Worm (Caenorhabditis elegans) whole organism, L2 larva: ENCODE measurements around the gene grl-19.

ENCODE experiments used
- C34F6.9 ChIP-seq: fragments of 150-350 bp; optimal IDR thresholded peaks from 2 replicates; lab custom pipeline; 2014; ENCODE audit warnings: missing biosample characterization, missing genetic modification characterization
- R02D3.7 ChIP-seq: fragments of 150-350 bp; optimal IDR thresholded peaks from 2 replicates; lab custom pipeline; 2014; ENCODE audit warnings: missing biosample characterization, missing genetic modification characterization
- Y55F3AM.14 ChIP-seq: fragments of 200-800 bp; sonication (Bioruptor generic); optimal IDR thresholded peaks from 2 replicates; lab custom pipeline; 2018; ENCODE audit warnings: mild to moderate bottlenecking, missing genetic modification characterization, missing compliant biosample characterization
- ZK546.5 ChIP-seq: sonication (generic microtip); optimal IDR thresholded peaks from 2 replicates; lab custom pipeline; 2017; ENCODE audit warnings: missing biosample characterization, missing genetic modification characterization
- alr-1 ChIP-seq: fragments of 150-350 bp; optimal IDR thresholded peaks from 2 replicates; lab custom pipeline; 2014; ENCODE audit warnings: missing biosample characterization, missing genetic modification characterization
- aly-2 ChIP-seq: fragments of 150-350 bp; optimal IDR thresholded peaks from 2 replicates; lab custom pipeline; 2014; ENCODE audit warnings: missing biosample characterization, missing genetic modification characterization
- ama-1 ChIP-seq: fragments of 150-350 bp; optimal IDR thresholded peaks from 2 replicates; lab custom pipeline; 2018; ENCODE audit warnings: inconsistent platforms
- blmp-1 ChIP-seq: sonication (generic microtip); optimal IDR thresholded peaks from 2 replicates; lab custom pipeline; 2017; ENCODE audit warnings: missing genetic modification characterization, mild to moderate bottlenecking, missing compliant biosample characterization, antibody characterized with exemption, moderate library complexity; ENCODE audit not compliant: insufficient read depth
- ceh-16 ChIP-seq: fragments of 150-350 bp; optimal IDR thresholded peaks from 2 replicates; lab custom pipeline; 2014; ENCODE audit warnings: missing biosample characterization, missing genetic modification characterization
- crh-2 ChIP-seq: sonication (generic microtip); optimal IDR thresholded peaks from 2 replicates; lab custom pipeline; 2017; ENCODE audit warnings: missing biosample characterization, missing genetic modification characterization
- dmd-4 ChIP-seq: sonication (generic microtip); optimal IDR thresholded peaks from 2 replicates; lab custom pipeline; 2017; ENCODE audit warnings: missing biosample characterization, missing genetic modification characterization
- egl-27 ChIP-seq: sonication (generic microtip); optimal IDR thresholded peaks from 3 replicates; lab custom pipeline; 2017; ENCODE audit warnings: missing biosample characterization, missing genetic modification reagents, missing genetic modification characterization
- elt-1 ChIP-seq: fragments of 150-350 bp; optimal IDR thresholded peaks from 2 replicates; lab custom pipeline; 2014; ENCODE audit warnings: missing biosample characterization, missing genetic modification characterization
- elt-3 ChIP-seq: sonication (generic microtip); optimal IDR thresholded peaks from 2 replicates; lab custom pipeline; 2017; ENCODE audit warnings: missing biosample characterization, missing genetic modification characterization
- fos-1 ChIP-seq: fragments of 150-350 bp; optimal IDR thresholded peaks from 2 replicates; lab custom pipeline; 2014; ENCODE audit warnings: missing biosample characterization, missing genetic modification characterization
- gmeb-1 ChIP-seq: fragments of 150-350 bp; optimal IDR thresholded peaks from 2 replicates; lab custom pipeline; 2014; ENCODE audit warnings: missing biosample characterization, missing genetic modification characterization
- lin-11 ChIP-seq: fragments of 150-350 bp; sonication (generic microtip); optimal IDR thresholded peaks from 2 replicates; lab custom pipeline; 2014; ENCODE audit warnings: missing biosample characterization, missing genetic modification characterization, inconsistent platforms, mixed read lengths
- lin-13 ChIP-seq: fragments of 150-350 bp; optimal IDR thresholded peaks from 2 replicates; lab custom pipeline; 2014; ENCODE audit warnings: missing biosample characterization, missing genetic modification reagents, missing genetic modification characterization
- lin-39 ChIP-seq: fragments of 150-350 bp; optimal IDR thresholded peaks from 2 replicates; lab custom pipeline; 2014; ENCODE audit warnings: missing biosample characterization, missing genetic modification reagents, missing genetic modification characterization
- lsy-2 ChIP-seq, 2 experiments: fragments of 150-350 bp in 1 of 2; sonication (generic microtip) in 1 of 2; optimal IDR thresholded peaks; 2 replicates each; lab custom pipeline; 2014 to 2017; ENCODE audit warnings: missing biosample characterization in 2 of 2, missing genetic modification characterization in 2 of 2
- mab-5 ChIP-seq: fragments of 150-350 bp; optimal IDR thresholded peaks from 2 replicates; lab custom pipeline; 2014; ENCODE audit warnings: missing biosample characterization, missing genetic modification characterization
- mbf-1 ChIP-seq: sonication (generic microtip); optimal IDR thresholded peaks from 2 replicates; lab custom pipeline; 2017; ENCODE audit warnings: missing biosample characterization, missing genetic modification characterization
- mdl-1 ChIP-seq, 2 experiments: fragments of 150-350 bp in 1 of 2; sonication (generic microtip) in 1 of 2; optimal IDR thresholded peaks; 2 replicates each; lab custom pipeline; 2017; ENCODE audit warnings: missing biosample characterization in 2 of 2, missing genetic modification characterization in 2 of 2
- nhr-10 ChIP-seq: sonication (generic microtip); optimal IDR thresholded peaks from 2 replicates; lab custom pipeline; 2017; ENCODE audit warnings: missing biosample characterization, missing genetic modification characterization
- nhr-129 ChIP-seq: fragments of 150-350 bp; optimal IDR thresholded peaks from 2 replicates; lab custom pipeline; 2014; ENCODE audit warnings: missing biosample characterization, missing genetic modification characterization
- nhr-21 ChIP-seq: fragments of 150-350 bp; optimal IDR thresholded peaks from 2 replicates; lab custom pipeline; 2014; ENCODE audit warnings: missing biosample characterization, missing genetic modification characterization
- nhr-25 ChIP-seq: fragments of 150-350 bp; sonication (generic microtip); optimal IDR thresholded peaks from 3 replicates; lab custom pipeline; 2014; ENCODE audit warnings: missing biosample characterization, missing genetic modification characterization
- nhr-6 ChIP-seq: fragments of 150-350 bp; optimal IDR thresholded peaks from 2 replicates; lab custom pipeline; 2014; ENCODE audit warnings: missing biosample characterization, missing genetic modification characterization
- nhr-77 ChIP-seq: fragments of 150-350 bp; optimal IDR thresholded peaks from 2 replicates; lab custom pipeline; 2014; ENCODE audit warnings: missing biosample characterization, missing genetic modification characterization
- peb-1 ChIP-seq: fragments of 150-350 bp; optimal IDR thresholded peaks from 2 replicates; lab custom pipeline; 2014; ENCODE audit warnings: missing biosample characterization, missing genetic modification characterization
- sem-4 ChIP-seq: fragments of 150-350 bp; optimal IDR thresholded peaks from 2 replicates; lab custom pipeline; 2014; ENCODE audit warnings: missing biosample characterization, missing genetic modification reagents, missing genetic modification characterization
- sma-3 ChIP-seq: sonication (generic microtip); optimal IDR thresholded peaks from 2 replicates; lab custom pipeline; 2016; ENCODE audit warnings: missing genetic modification reagents, missing genetic modification characterization, missing compliant biosample characterization
- sma-9 ChIP-seq, 2 experiments: fragments of 150-350 bp in 1 of 2; sonication (generic microtip) in 1 of 2; optimal IDR thresholded peaks; 2 replicates each; lab custom pipeline; 2014 to 2016; ENCODE audit warnings: missing genetic modification characterization in 2 of 2, mild to moderate bottlenecking in 1 of 2, missing biosample characterization in 1 of 2, missing compliant biosample characterization in 1 of 2, missing genetic modification reagents in 1 of 2, moderate library complexity in 1 of 2
- snpc-4 ChIP-seq: fragments of 150-350 bp; optimal IDR thresholded peaks from 2 replicates; lab custom pipeline; 2014; ENCODE audit warnings: missing biosample characterization, missing genetic modification characterization
- unc-55 ChIP-seq: fragments of 150-350 bp; sonication (generic microtip); optimal IDR thresholded peaks from 3 replicates; lab custom pipeline; 2014; ENCODE audit warnings: missing biosample characterization, missing genetic modification reagents, missing genetic modification characterization
- ztf-1 ChIP-seq: fragments of 200-800 bp; sonication (Bioruptor generic); conservative IDR thresholded peaks from 2 replicates; pipeline ENCODE4 v1.3.6; 2022; ENCODE audit warnings: missing genetic modification characterization, missing compliant biosample characterization
- ztf-4 ChIP-seq: fragments of 150-350 bp; optimal IDR thresholded peaks from 2 replicates; lab custom pipeline; 2014; ENCODE audit warnings: missing biosample characterization, missing genetic modification characterization

Gene grl-19

DNA sequence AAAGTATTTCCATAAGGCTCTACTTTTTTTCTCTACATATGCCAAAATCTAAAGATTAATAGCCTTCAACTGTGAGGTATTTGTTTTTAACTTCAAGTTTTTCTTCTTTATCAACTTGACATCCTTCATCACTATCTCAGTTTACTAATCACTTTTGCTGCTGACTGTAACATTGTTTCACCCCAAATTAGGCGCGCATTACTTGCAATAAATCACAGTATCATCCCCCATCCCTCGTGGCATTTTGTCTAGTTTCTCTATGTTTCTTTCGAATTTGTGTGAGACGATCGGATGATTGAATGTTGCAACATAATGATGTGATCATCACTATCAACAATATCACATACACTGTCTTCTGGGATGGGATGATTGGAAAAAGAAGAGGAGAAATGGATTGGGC lies 4.9 kb downstream of the grl-19 start:
- TF ChIP-seq mbf-1 (tag; lab: Kevin White, UChicago) (no peak), fos-1 (tag; lab: Kevin White, UChicago) (peak; percentile 52), aly-2 (tag; lab: Kevin White, UChicago) (no peak), elt-1 (no peak), crh-2 (tag; lab: Kevin White, UChicago) (peak; percentile 56), sma-3 (peak; percentile 79), mdl-1 (tag; optimal IDR thresholded peaks at IDR 0.05; lab: Kevin White, UChicago) (peak; percentile 67 to 86), nhr-6 (tag; lab: Kevin White, UChicago) (peak; percentile 65), gmeb-1 (peak; percentile 56), nhr-21 (tag; lab: Kevin White, UChicago) (peak; percentile 80), lin-13 (GFP tag; lab: Kevin White, UChicago) (no peak), lin-11 (tag; lab: Kevin White, UChicago) (no peak), sma-9 (GFP tag; optimal IDR thresholded peaks at IDR 0.05; lab: Kevin White, UChicago) (peak; percentile 86), sma-9 (tag; optimal IDR thresholded peaks at IDR 0.05; lab: Kevin White, UChicago) (no peak), ama-1 (lab: Kevin White, UChicago) (no peak), nhr-25 (tag; lab: Kevin White, UChicago) (peak; percentile 75), mab-5 (peak; percentile 40), nhr-77 (tag; lab: Kevin White, UChicago) (no peak), blmp-1 (tag; lab: Kevin White, UChicago) (peak; percentile 73), lin-39 (no peak), nhr-129 (tag; lab: Kevin White, UChicago) (peak; percentile 48)
- TF ChIP-seq, all 48 proteins: peak for 12

DNA sequence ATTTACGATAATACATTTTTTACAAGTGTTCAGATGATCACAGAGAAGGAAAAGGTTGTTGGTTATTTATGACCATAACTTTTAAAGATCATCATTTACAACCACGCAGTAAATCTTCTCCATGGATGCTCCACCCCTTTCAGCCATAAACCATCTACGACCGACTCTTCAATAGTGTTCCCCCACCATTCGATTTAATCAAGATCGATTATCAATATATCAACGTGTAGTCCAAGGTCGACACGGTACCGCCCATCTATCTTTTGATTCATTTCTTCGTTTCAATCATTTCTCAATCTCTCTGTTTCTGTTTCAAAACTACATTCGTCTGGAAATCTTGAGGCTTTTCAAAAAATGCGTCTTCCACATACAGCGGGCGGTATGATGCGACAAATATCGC lies 7.5 kb downstream of the grl-19 start, which contains the start of gene aass-1:
Gene aass-1 (plus strand): TSS at position 301 of the 400 bp plus-strand sequence.
- no peak for TF ChIP-seq ztf-1 (GFP tag; lab: Robert Waterston, UW)
- TF ChIP-seq alr-1 (tag; lab: Kevin White, UChicago): no peak
- TF ChIP-seq elt-1: no peak
- no peak for TF ChIP-seq C34F6.9
- TF ChIP-seq lin-39: no peak
- no peak for TF ChIP-seq egl-27
- TF ChIP-seq ztf-4: no peak
- TF ChIP-seq nhr-21 (tag; lab: Kevin White, UChicago): no peak
- TF ChIP-seq ama-1 (lab: Kevin White, UChicago): no peak
- TF ChIP-seq sma-9 (GFP tag; optimal IDR thresholded peaks at IDR 0.05; lab: Kevin White, UChicago): no peak
- no peak for TF ChIP-seq sma-9 (tag; optimal IDR thresholded peaks at IDR 0.05; lab: Kevin White, UChicago)
- TF ChIP-seq nhr-77 (tag; lab: Kevin White, UChicago): no peak

DNA sequence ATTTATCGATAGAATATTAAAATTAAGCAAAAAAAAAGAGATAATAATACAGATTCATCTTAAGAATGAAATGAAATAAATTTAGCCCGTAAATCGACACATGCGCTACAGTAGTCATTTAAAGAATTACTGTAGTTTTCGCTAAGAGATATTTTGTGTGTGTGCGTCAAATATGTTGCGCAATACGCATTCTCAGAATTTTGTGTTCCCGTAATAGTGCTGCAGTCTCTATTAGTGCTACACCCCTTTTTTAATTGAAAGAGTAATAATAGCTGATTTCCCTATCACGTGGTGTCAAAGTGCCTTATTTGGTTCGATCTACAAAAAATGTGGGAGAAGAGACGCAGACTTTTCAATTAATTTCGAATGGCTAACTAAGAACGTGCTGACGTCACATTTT lies 8.1 kb downstream of the grl-19 start:
- no peak for TF ChIP-seq Y55F3AM.14 (GFP tag; lab: Kevin White, UChicago)
- no peak for TF ChIP-seq aly-2 (tag; lab: Kevin White, UChicago)
- TF ChIP-seq, all 48 proteins: peak for 0

DNA sequence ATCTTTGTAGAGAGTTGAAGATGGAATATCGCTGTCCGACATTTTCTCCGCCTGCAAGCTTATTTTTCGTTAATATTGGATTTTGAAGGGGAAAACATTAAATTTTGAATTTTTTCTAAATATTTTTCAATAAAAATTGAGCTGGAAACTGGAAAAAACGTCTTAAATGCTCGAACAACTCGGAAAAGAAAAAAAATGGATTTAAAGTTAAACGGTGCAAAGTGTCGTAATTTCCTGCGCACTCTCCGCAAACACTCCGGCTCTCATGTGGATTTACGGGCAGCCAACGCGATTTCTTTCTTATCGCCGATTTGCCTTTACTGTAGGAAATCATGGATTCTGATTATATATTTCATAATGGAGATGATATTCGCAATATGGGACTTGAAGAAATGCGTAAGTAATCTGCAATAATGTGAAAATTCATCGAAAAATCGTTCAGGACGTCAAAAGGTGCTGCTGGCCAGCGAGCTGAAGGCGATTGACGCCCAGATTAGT lies 12.0 kb downstream of the grl-19 start, which contains the start of the genes fnta-1 and cogc-8:
Gene fnta-1 (minus strand): TSS at position 51 of the 498 bp plus-strand sequence.
Gene cogc-8 (plus strand): TSS at position 195 of the 498 bp plus-strand sequence.
- TF ChIP-seq ceh-16 (tag; lab: Kevin White, UChicago) (no peak), gmeb-1 (peak; percentile 61), sma-3 (peak; percentile 24), nhr-129 (tag; lab: Kevin White, UChicago) (peak; percentile 51), nhr-77 (tag; lab: Kevin White, UChicago) (no peak), C34F6.9 (peak; percentile 58), crh-2 (tag; lab: Kevin White, UChicago) (peak; percentile 11), R02D3.7 (tag; lab: Kevin White, UChicago) (peak; percentile 81), lin-13 (GFP tag; lab: Kevin White, UChicago) (peak; percentile 21), ztf-1 (GFP tag; lab: Robert Waterston, UW) (no peak), alr-1 (tag; lab: Kevin White, UChicago) (no peak), lsy-2 (tag; optimal IDR thresholded peaks at IDR 0.05; lab: Kevin White, UChicago) (peak in 1 of 2 experiments; percentile 68), nhr-10 (no peak), unc-55 (GFP tag; lab: Kevin White, UChicago) (peak; percentile 76)
- TF ChIP-seq, all 48 proteins: peak for 9

DNA sequence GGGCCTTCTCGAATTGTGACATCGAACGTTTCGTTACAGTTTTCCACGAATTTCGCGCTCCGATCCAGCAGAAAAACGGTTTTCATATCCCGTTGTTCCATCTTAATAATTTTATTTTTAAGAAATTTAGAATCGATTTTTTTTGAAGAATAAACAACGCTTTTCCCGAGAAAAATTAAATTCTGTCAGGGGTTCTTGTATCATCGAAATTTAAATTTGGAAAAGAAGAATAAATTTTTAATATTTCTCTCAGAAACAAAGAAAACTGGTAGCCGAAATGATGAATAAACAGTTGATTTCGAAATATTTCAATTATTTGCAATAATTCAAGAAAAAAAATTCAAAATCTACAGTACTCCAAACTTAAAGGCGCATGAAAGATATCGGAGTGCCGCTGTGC lies 15.0 kb downstream of the grl-19 start, which contains the start of gene ints-13:
Gene ints-13 (minus strand): TSS at position 101 of the 400 bp plus-strand sequence.
- TF ChIP-seq snpc-4 (tag; lab: Kevin White, UChicago) (no peak), Y55F3AM.14 (GFP tag; lab: Kevin White, UChicago) (no peak), ama-1 (lab: Kevin White, UChicago) (no peak), nhr-129 (tag; lab: Kevin White, UChicago) (no peak), sma-9 (GFP tag; optimal IDR thresholded peaks at IDR 0.05; lab: Kevin White, UChicago) (no peak), sma-9 (tag; optimal IDR thresholded peaks at IDR 0.05; lab: Kevin White, UChicago) (no peak), ceh-16 (tag; lab: Kevin White, UChicago) (no peak), peb-1 (tag; lab: Kevin White, UChicago) (no peak), blmp-1 (tag; lab: Kevin White, UChicago) (no peak), nhr-10 (no peak), ZK546.5 (tag; lab: Kevin White, UChicago) (no peak), fos-1 (tag; lab: Kevin White, UChicago) (no peak), mab-5 (no peak), elt-3 (tag; lab: Kevin White, UChicago) (no peak), sem-4 (tag; lab: Kevin White, UChicago) (no peak), dmd-4 (tag; lab: Kevin White, UChicago) (no peak), lin-39 (no peak)
